Worm (Caenorhabditis elegans) whole organism, midembryonic: Measurements from ENCODE around the gene mpst-3.

ENCODE experiments used
- klf-2 ChIP-seq: fragments of 200-800 bp; sonication (Bioruptor generic); conservative IDR thresholded peaks from 2 replicates; pipeline ENCODE4 v1.3.6; 2022; ENCODE audit warnings: missing genetic modification reagents, missing genetic modification characterization, missing compliant biosample characterization
- med-1 ChIP-seq: sonication (generic microtip); optimal IDR thresholded peaks from 2 replicates; lab custom pipeline; 2017; ENCODE audit warnings: missing genetic modification characterization, mild to moderate bottlenecking, missing compliant biosample characterization, antibody characterized with exemption, missing genetic modification reagents; ENCODE audit not compliant: insufficient read depth

DNA sequence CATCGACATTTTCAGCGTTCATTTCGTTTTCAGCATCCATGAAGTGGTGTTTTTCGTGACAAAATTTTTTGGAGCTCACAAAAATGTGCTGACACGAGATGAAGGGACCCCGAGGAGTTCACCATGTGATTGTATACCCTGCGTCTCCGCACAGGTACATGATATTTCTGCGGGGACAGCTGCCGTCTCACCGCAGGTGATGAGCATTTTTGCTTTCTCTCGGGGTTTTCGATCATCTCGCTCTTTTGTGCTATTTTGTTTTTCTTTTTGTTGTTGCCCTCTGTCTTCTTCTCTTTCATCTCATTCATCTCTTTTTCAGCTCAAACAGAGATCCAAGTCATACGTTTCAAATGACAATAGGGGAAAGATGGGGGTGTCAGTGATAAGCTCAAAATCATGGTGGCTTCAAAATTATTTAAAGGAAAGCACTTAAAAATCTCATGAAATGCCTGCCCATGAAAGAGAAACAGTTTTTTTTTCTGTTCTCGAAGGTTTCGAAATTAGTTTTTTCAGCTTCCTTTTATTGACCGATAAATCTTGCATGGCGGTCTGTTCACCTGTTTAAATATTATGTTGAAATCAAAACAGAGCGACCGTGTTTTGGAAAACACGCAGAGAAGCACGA lies 48.0 kb upstream of the mpst-3 start, which contains the start of gene ret-1:
- no peak for TF ChIP-seq med-1
- TF ChIP-seq klf-2 (GFP tag; lab: Robert Waterston, UW), result no peak
